Worm (Caenorhabditis elegans): ENCODE results near the gene clp-9.

ce11 chrV:9837679-9838078 is 48.1 kb downstream of the clp-9 start, which contains the start of gene srsx-21:
- TF ChIP-seq ztf-29 (GFP tag; IDR thresholded peaks at IDR 0.05) (no peak), ref-1 (GFP tag; conservative IDR thresholded peaks at IDR 0.05) (no peak)
